Fruit fly (Drosophila melanogaster) whole organism, prepupa: Measurements from ENCODE around the gene Pop4.

Experiments
- CG3919 ChIP-seq: fragments of 200-800 bp; sonication (Bioruptor generic); optimal IDR thresholded peaks from 3 replicates; lab custom pipeline; 2016; ENCODE audit warnings: missing biosample characterization, missing genetic modification characterization
- CG4318 ChIP-seq: fragments of 200-800 bp; sonication (Bioruptor generic); optimal IDR thresholded peaks from 3 replicates; lab custom pipeline; 2017; ENCODE audit warnings: missing biosample characterization, mild to moderate bottlenecking, missing genetic modification characterization
- lz ChIP-seq: fragments of 200-800 bp; sonication (Bioruptor generic); optimal IDR thresholded peaks from 3 replicates; lab custom pipeline; 2016; ENCODE audit warnings: missing biosample characterization, missing genetic modification characterization
- ss ChIP-seq, 2 experiments: fragments of 200-800 bp; sonication (Bioruptor generic); optimal IDR thresholded peaks; 2 replicates in 1 of 2; 3 replicates in 1 of 2; lab custom pipeline; 2017 to 2018; ENCODE audit warnings: mild to moderate bottlenecking in 2 of 2, missing biosample characterization in 2 of 2, missing genetic modification characterization in 2 of 2, moderate library complexity in 1 of 2

DNA sequence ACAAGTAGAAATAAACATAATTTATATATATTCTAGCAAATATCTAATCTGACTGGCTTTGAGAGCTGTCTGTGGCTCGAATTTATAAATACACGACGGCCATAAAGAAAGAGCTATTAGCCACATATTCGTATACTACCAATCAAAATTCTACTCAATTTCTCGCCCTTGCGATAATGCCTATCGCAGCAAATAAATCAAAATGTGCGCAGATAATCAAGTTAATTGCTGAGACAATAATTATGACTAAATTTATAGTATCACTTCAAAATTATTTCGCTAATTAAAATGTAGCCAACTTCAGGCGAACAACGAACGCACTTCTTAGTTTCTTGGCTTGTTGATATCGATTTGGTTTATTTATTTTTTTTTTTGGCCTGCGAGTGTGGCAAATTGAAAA is 26.6 kb downstream of the Pop4 start:
- TF ChIP-seq lz, result no peak
- no peak for TF ChIP-seq CG4318 (GFP tag; lab: Kevin White, UChicago)
- no peak for TF ChIP-seq CG3919
- no peak for TF ChIP-seq ss (GFP tag; optimal IDR thresholded peaks at IDR 0.05; lab: Kevin White, UChicago)
